Fruit fly (Drosophila melanogaster) whole organism, embryonic: Measurements from ENCODE around the gene CG13096.
A peak's percentile ranks its signal among the peaks of the same experiment; 100 is the strongest.

Experiments used
- Adf1 ChIP-seq: fragments of 200-800 bp; sonication (Bioruptor generic); IDR thresholded peaks from 2 replicates; pipeline ENCODE4 v1.3.6; 2022; ENCODE audit warnings: missing biosample characterization, missing genetic modification characterization
- B-H2 ChIP-seq: fragments of 200-800 bp; sonication (Bioruptor generic); optimal IDR thresholded peaks from 2 replicates; lab custom pipeline; 2018; ENCODE audit warnings: missing biosample characterization, mild to moderate bottlenecking, missing genetic modification characterization
- Bteb2 ChIP-seq: fragments of 200-800 bp; sonication (Bioruptor generic); optimal IDR thresholded peaks from 2 replicates; lab custom pipeline; 2016; ENCODE audit warnings: missing biosample characterization, missing genetic modification characterization
- C15 ChIP-seq: fragments of 200-800 bp; sonication (Bioruptor generic); IDR thresholded peaks from 3 replicates; pipeline ENCODE4 v1.3.6; 2022; ENCODE audit warnings: missing biosample characterization, missing genetic modification characterization
- CG10959 ChIP-seq: fragments of 200-800 bp; sonication (Bioruptor generic); IDR thresholded peaks from 2 replicates; pipeline ENCODE4 v1.3.6; 2022; ENCODE audit warnings: missing biosample characterization, missing genetic modification characterization
- CG11695 ChIP-seq: fragments of 200-800 bp; sonication (Bioruptor generic); IDR thresholded peaks from 3 replicates; pipeline ENCODE4 v1.3.6; 2022; ENCODE audit warnings: missing biosample characterization, missing genetic modification characterization
- CG15601 ChIP-seq: fragments of 200-800 bp; sonication (Bioruptor generic); optimal IDR thresholded peaks from 3 replicates; lab custom pipeline; 2019; ENCODE audit warnings: missing biosample characterization, mild to moderate bottlenecking, missing genetic modification characterization, moderate library complexity
- CG17186 ChIP-seq: fragments of 200-800 bp; sonication (Bioruptor generic); optimal IDR thresholded peaks from 3 replicates; lab custom pipeline; 2017; ENCODE audit warnings: missing biosample characterization, missing genetic modification reagents, missing genetic modification characterization
- CG18599 ChIP-seq: fragments of 200-800 bp; sonication (Bioruptor generic); optimal IDR thresholded peaks from 3 replicates; lab custom pipeline; 2017; ENCODE audit warnings: missing biosample characterization, missing genetic modification characterization, mild to moderate bottlenecking, moderate library complexity, missing genetic modification reagents
- CG2116 ChIP-seq: fragments of 200-800 bp; sonication (Bioruptor generic); optimal IDR thresholded peaks from 3 replicates; lab custom pipeline; 2018; ENCODE audit warnings: missing biosample characterization, mild to moderate bottlenecking, missing genetic modification characterization
- CG30020 ChIP-seq: fragments of 200-800 bp; optimal IDR thresholded peaks from 2 replicates; lab custom pipeline; 2019; ENCODE audit warnings: missing biosample characterization, mild to moderate bottlenecking, missing genetic modification characterization, moderate library complexity
- CG31224 ChIP-seq: fragments of 200-800 bp; sonication (Bioruptor generic); IDR thresholded peaks from 2 replicates; pipeline ENCODE4 v1.3.6; 2022; ENCODE audit warnings: missing biosample characterization, missing genetic modification characterization
- CG31365 ChIP-seq: fragments of 200-800 bp; sonication (Bioruptor generic); optimal IDR thresholded peaks from 2 replicates; lab custom pipeline; 2018; ENCODE audit warnings: missing biosample characterization, mild to moderate bottlenecking, missing genetic modification characterization
- CG31388 ChIP-seq: fragments of 200-800 bp; sonication (Bioruptor generic); optimal IDR thresholded peaks from 2 replicates; lab custom pipeline; 2016; ENCODE audit warnings: missing biosample characterization, missing genetic modification characterization
- CG32772 ChIP-seq: fragments of 200-800 bp; sonication (Bioruptor generic); IDR thresholded peaks from 2 replicates; pipeline ENCODE4 v1.3.6; 2022; ENCODE audit warnings: missing biosample characterization, missing genetic modification characterization
- CG43689 ChIP-seq: fragments of 200-800 bp; sonication (Bioruptor generic); IDR thresholded peaks from 2 replicates; pipeline ENCODE4 v1.3.6; 2022; ENCODE audit warnings: missing biosample characterization, missing genetic modification characterization
- CG7745 ChIP-seq: fragments of 200-800 bp; sonication (Bioruptor generic); optimal IDR thresholded peaks from 2 replicates; lab custom pipeline; 2018; ENCODE audit warnings: missing biosample characterization, mild to moderate bottlenecking, missing genetic modification characterization, moderate library complexity
- CG8089 ChIP-seq: fragments of 200-800 bp; sonication (Bioruptor generic); optimal IDR thresholded peaks from 3 replicates; lab custom pipeline; 2016; ENCODE audit warnings: missing biosample characterization, missing genetic modification characterization
- CkIIα-i1 ChIP-seq: fragments of 200-800 bp; sonication (Bioruptor generic); IDR thresholded peaks from 2 replicates; pipeline ENCODE4 v1.3.6; 2022; ENCODE audit warnings: missing biosample characterization, missing genetic modification characterization
- CrebB ChIP-seq: fragments of 200-800 bp; sonication (Bioruptor generic); optimal IDR thresholded peaks from 3 replicates; lab custom pipeline; 2018; ENCODE audit warnings: missing biosample characterization, mild to moderate bottlenecking, missing genetic modification characterization
- Dfd ChIP-seq, 2 experiments: fragments of >200 bp; optimal IDR thresholded peaks; 2 replicates each; lab custom pipeline; 2017; ENCODE audit warnings: missing biosample characterization in 2 of 2, missing genetic modification characterization in 2 of 2
- Doc2 ChIP-seq: fragments of 200-800 bp; sonication (Bioruptor generic); IDR thresholded peaks from 2 replicates; pipeline ENCODE4 v1.3.6; 2022; ENCODE audit warnings: missing biosample characterization, missing genetic modification characterization
- Eip74EF ChIP-seq, 2 experiments: fragments of 200-800 bp in 1 of 2; fragments of >200 bp in 1 of 2; sonication (Bioruptor generic) in 1 of 2; optimal IDR thresholded peaks; 2 replicates each; lab custom pipeline; 2017 to 2019; ENCODE audit warnings: missing biosample characterization in 2 of 2, missing genetic modification characterization in 2 of 2, mild to moderate bottlenecking in 1 of 2, moderate library complexity in 1 of 2
- Fer3 ChIP-seq: fragments of 200-800 bp; sonication (Bioruptor generic); optimal IDR thresholded peaks from 2 replicates; lab custom pipeline; 2018; ENCODE audit warnings: missing biosample characterization, mild to moderate bottlenecking, missing genetic modification characterization, moderate library complexity
- Gug ChIP-seq: fragments of 200-800 bp; sonication (Bioruptor generic); IDR thresholded peaks from 4 replicates; pipeline ENCODE4 v1.3.6; 2022; ENCODE audit warnings: missing biosample characterization, missing genetic modification characterization
- HHEX ChIP-seq: fragments of 200-800 bp; sonication (Bioruptor generic); optimal IDR thresholded peaks from 3 replicates; lab custom pipeline; 2017; ENCODE audit warnings: missing biosample characterization, mild to moderate bottlenecking, missing genetic modification characterization, missing genetic modification reagents
- Lim3 ChIP-seq: fragments of 200-800 bp; sonication (Bioruptor generic); IDR thresholded peaks from 2 replicates; pipeline ENCODE4 v1.3.6; 2022; ENCODE audit warnings: missing biosample characterization, missing genetic modification characterization
- amos ChIP-seq: fragments of 200-800 bp; sonication (Bioruptor generic); IDR thresholded peaks from 2 replicates; pipeline ENCODE4 v1.3.6; 2022; ENCODE audit warnings: missing biosample characterization, missing genetic modification characterization; ENCODE audit not compliant: partially characterized antibody
- bab2 ChIP-seq: fragments of 200-800 bp; sonication (Bioruptor generic); optimal IDR thresholded peaks from 2 replicates; lab custom pipeline; 2016; ENCODE audit warnings: missing biosample characterization, missing genetic modification characterization
- bsh ChIP-seq, 2 experiments: fragments of 200-800 bp; sonication (Bioruptor generic); optimal IDR thresholded peaks; 2 replicates each; lab custom pipeline; 2017 to 2018; ENCODE audit warnings: mild to moderate bottlenecking in 2 of 2, missing biosample characterization in 2 of 2, missing genetic modification characterization in 2 of 2, moderate library complexity in 1 of 2
- chif ChIP-seq, 2 experiments: fragments of 200-800 bp; sonication (Bioruptor generic); optimal IDR thresholded peaks; 3 replicates each; lab custom pipeline; 2016; ENCODE audit warnings: missing biosample characterization in 2 of 2, missing genetic modification characterization in 2 of 2
- dan ChIP-seq: fragments of 200-800 bp; sonication (Bioruptor generic); IDR thresholded peaks from 2 replicates; pipeline ENCODE4 v1.3.6; 2022; ENCODE audit warnings: missing biosample characterization, missing genetic modification characterization
- emc ChIP-seq: fragments of 200-800 bp; sonication (Bioruptor generic); optimal IDR thresholded peaks from 2 replicates; lab custom pipeline; 2016; ENCODE audit warnings: missing biosample characterization, missing genetic modification characterization
- fd102C ChIP-seq: fragments of 200-800 bp; sonication (Bioruptor generic); optimal IDR thresholded peaks from 2 replicates; lab custom pipeline; 2018; ENCODE audit warnings: missing biosample characterization, mild to moderate bottlenecking, missing genetic modification characterization, moderate library complexity
- fd3F ChIP-seq: fragments of 200-800 bp; sonication (Bioruptor generic); optimal IDR thresholded peaks from 2 replicates; lab custom pipeline; 2018; ENCODE audit warnings: missing biosample characterization, mild to moderate bottlenecking, missing genetic modification characterization, moderate library complexity
- gsb ChIP-seq: fragments of 200-800 bp; sonication (Bioruptor generic); IDR thresholded peaks from 2 replicates; pipeline ENCODE4 v1.3.6; 2022; ENCODE audit warnings: missing biosample characterization, missing genetic modification characterization
- insv ChIP-seq, 2 experiments: fragments of 200-800 bp; sonication (Bioruptor generic); optimal IDR thresholded peaks; 3 replicates each; lab custom pipeline; 2016 to 2018; ENCODE audit warnings: missing biosample characterization in 2 of 2, missing genetic modification characterization in 2 of 2
- kay ChIP-seq: fragments of 200-800 bp; sonication (Bioruptor generic); optimal IDR thresholded peaks from 2 replicates; lab custom pipeline; 2016; ENCODE audit warnings: missing biosample characterization, missing genetic modification characterization
- mirr ChIP-seq: fragments of 200-800 bp; sonication (Bioruptor generic); optimal IDR thresholded peaks from 3 replicates; lab custom pipeline; 2018; ENCODE audit warnings: missing biosample characterization, mild to moderate bottlenecking, missing genetic modification characterization
- odd ChIP-seq: fragments of 200-800 bp; sonication (Bioruptor generic); optimal IDR thresholded peaks from 2 replicates; lab custom pipeline; 2017; ENCODE audit warnings: missing biosample characterization, mild to moderate bottlenecking, missing genetic modification characterization
- pfk ChIP-seq: fragments of 200-800 bp; sonication (Bioruptor generic); optimal IDR thresholded peaks from 2 replicates; lab custom pipeline; 2018; ENCODE audit warnings: missing biosample characterization, mild to moderate bottlenecking, missing genetic modification characterization, moderate library complexity
- run ChIP-seq: fragments of 200-800 bp; sonication (Bioruptor generic); optimal IDR thresholded peaks from 3 replicates; lab custom pipeline; 2018; ENCODE audit warnings: missing biosample characterization, mild to moderate bottlenecking, missing genetic modification characterization
- sisA ChIP-seq: fragments of 200-800 bp; sonication (Bioruptor generic); IDR thresholded peaks from 2 replicates; pipeline ENCODE4 v1.3.6; 2022; ENCODE audit warnings: missing biosample characterization, missing genetic modification characterization
- slou ChIP-seq: fragments of 200-800 bp; sonication (Bioruptor generic); optimal IDR thresholded peaks from 3 replicates; lab custom pipeline; 2016; ENCODE audit warnings: missing biosample characterization, missing genetic modification characterization
- slp2 ChIP-seq: fragments of 200-800 bp; sonication (Bioruptor generic); optimal IDR thresholded peaks from 2 replicates; lab custom pipeline; 2016; ENCODE audit warnings: missing biosample characterization, missing genetic modification characterization
- stwl ChIP-seq: fragments of 200-800 bp; sonication (Bioruptor generic); optimal IDR thresholded peaks from 3 replicates; lab custom pipeline; 2018; ENCODE audit warnings: missing biosample characterization, mild to moderate bottlenecking, missing genetic modification characterization, moderate library complexity
- tll ChIP-seq, 2 experiments: fragments of 200-800 bp in 1 of 2; fragments of >200 bp in 1 of 2; sonication (Bioruptor generic) in 1 of 2; optimal IDR thresholded peaks; 2 replicates each; lab custom pipeline; 2017 to 2019; ENCODE audit warnings: missing biosample characterization in 2 of 2, missing genetic modification characterization in 2 of 2, mild to moderate bottlenecking in 1 of 2, moderate library complexity in 1 of 2
- yki ChIP-seq: fragments of >200 bp; optimal IDR thresholded peaks from 3 replicates; lab custom pipeline; 2018
- z ChIP-seq: fragments of 200-800 bp; sonication (Bioruptor generic); IDR thresholded peaks from 3 replicates; pipeline ENCODE4 v1.3.6; 2022; ENCODE audit warnings: missing biosample characterization, missing genetic modification characterization

Gene CG13096

DNA sequence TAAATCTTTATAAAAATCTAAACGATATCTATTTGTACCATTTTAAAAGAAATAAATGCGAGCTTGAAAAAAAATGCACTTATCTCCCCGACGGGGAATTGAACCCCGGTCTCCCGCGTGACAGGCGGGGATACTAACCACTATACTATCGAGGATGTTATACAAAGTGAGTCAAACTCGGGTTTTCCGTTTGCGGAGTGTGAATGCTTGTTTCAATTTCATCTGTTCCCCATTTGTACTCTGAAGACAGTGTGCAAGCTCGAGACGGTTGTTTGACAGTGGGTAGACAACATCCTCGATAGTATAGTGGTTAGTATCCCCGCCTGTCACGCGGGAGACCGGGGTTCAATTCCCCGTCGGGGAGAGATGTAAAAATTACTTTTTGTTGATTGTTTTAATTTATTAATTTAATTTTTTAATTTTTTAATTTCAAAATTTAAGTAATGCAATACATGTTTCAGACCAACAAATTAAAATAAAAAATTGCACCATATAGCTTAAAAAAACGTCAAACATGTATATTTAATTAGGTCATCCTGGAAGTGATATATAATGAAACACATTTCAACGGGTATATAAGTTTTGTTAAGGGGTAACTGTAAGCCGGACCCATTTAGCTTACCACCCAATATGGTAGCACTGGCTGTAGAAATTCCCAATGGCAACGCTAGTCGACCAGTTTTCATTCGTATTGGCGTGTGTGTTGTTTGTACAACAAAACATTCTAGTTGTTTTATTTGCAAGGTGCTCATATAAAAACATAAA lies 30.0 kb upstream of the CG13096 start, which contains the start of gene Sema1a (continued):
- peak; percentile 6 for TF ChIP-seq mirr (GFP tag; lab: Kevin White, UChicago)
- peak in 1 of 2 experiments; percentile 68 for TF ChIP-seq Eip74EF (GFP tag; optimal IDR thresholded peaks at IDR 0.05; lab: Kevin White, UChicago)
- no peak for TF ChIP-seq Doc2 (GFP tag; lab: Robert Waterston, UW)
- TF ChIP-seq insv (GFP tag; optimal IDR thresholded peaks at IDR 0.05; lab: Kevin White, UChicago), result peak in 1 of 2 experiments; percentile 71
- TF ChIP-seq slou, result no peak
- peak; percentile 15 for TF ChIP-seq bab2 (GFP tag; lab: Kevin White, UChicago)
- TF ChIP-seq yki (lab: Kevin White, UChicago), result no peak
- no peak for TF ChIP-seq sisA (GFP tag; lab: Robert Waterston, UW)
- TF ChIP-seq chif (GFP tag; optimal IDR thresholded peaks at IDR 0.05; lab: Kevin White, UChicago), result peak; percentile 7 to 74
- no peak for TF ChIP-seq CG10959
- no peak; the same call in none of the 2 replicates for TF ChIP-seq CG31224 (GFP tag; lab: Robert Waterston, UW)
- peak; percentile 4 for TF ChIP-seq emc
- 0 out of 3 replicates have a peak, but pooled peaks have one; percentile 4 for TF ChIP-seq C15 (GFP tag; lab: Robert Waterston, UW)
- no peak for TF ChIP-seq CG17186 (GFP tag; lab: Kevin White, UChicago)
- TF ChIP-seq z, result no peak
- peak; percentile 62 for TF ChIP-seq odd
- no peak for TF ChIP-seq gsb
- TF ChIP-seq CkIIα-i1 (GFP tag; lab: Robert Waterston, UW), result no peak
- TF ChIP-seq CrebB (tag; lab: Kevin White, UChicago), result peak; percentile 30
- no peak for TF ChIP-seq kay (GFP tag; lab: Kevin White, UChicago)
- peak in 1 of 2 experiments; percentile 45 for TF ChIP-seq bsh (GFP tag; optimal IDR thresholded peaks at IDR 0.05; lab: Kevin White, UChicago)
- peak; percentile 31 for TF ChIP-seq CG30020 (tag; lab: Kevin White, UChicago)
- no peak for TF ChIP-seq slp2
- no peak for TF ChIP-seq Lim3
- peak; percentile 95 for TF ChIP-seq pfk
- peak; percentile 21 for TF ChIP-seq stwl
- TF ChIP-seq Dfd (GFP tag; optimal IDR thresholded peaks at IDR 0.05; lab: Kevin White, UChicago), result no peak
- TF ChIP-seq fd102C (GFP tag; lab: Kevin White, UChicago), result no peak
- peak; percentile 9 for TF ChIP-seq CG7745 (tag; lab: Kevin White, UChicago)
- TF ChIP-seq run (tag; lab: Kevin White, UChicago), result peak; percentile 48
- TF ChIP-seq CG18599 (GFP tag; lab: Kevin White, UChicago), result peak; percentile 51
- peak; percentile 11 for TF ChIP-seq CG31388 (GFP tag; lab: Kevin White, UChicago)
- TF ChIP-seq dan, result no peak
- peak; percentile 53 for TF ChIP-seq Fer3 (tag; lab: Kevin White, UChicago)
- peak; percentile 50; the same call in 1 of the 2 replicates for TF ChIP-seq Adf1 (GFP tag; lab: Robert Waterston, UW)
- TF ChIP-seq HHEX, result peak; percentile 26
- peak; percentile 33 for TF ChIP-seq CG2116
- peak; percentile 83 for TF ChIP-seq fd3F (GFP tag; lab: Kevin White, UChicago)
- no peak for TF ChIP-seq B-H2 (GFP tag; lab: Kevin White, UChicago)
- TF ChIP-seq CG31365, result no peak
- TF ChIP-seq CG11695 (GFP tag; lab: Robert Waterston, UW), result peak; percentile 58
- TF ChIP-seq tll (GFP tag; optimal IDR thresholded peaks at IDR 0.05; lab: Kevin White, UChicago), result no peak
- TF ChIP-seq CG32772 (GFP tag; lab: Robert Waterston, UW), result no peak; the same call in 1 of the 2 replicates
- peak; percentile 83; the same call in 1 of the 2 replicates for TF ChIP-seq amos (GFP tag; lab: Robert Waterston, UW)
- no peak for TF ChIP-seq CG8089 (GFP tag; lab: Kevin White, UChicago)
- TF ChIP-seq CG15601 (tag; lab: Kevin White, UChicago), result peak; percentile 34
- TF ChIP-seq Gug, result peak; percentile 72
- TF ChIP-seq CG43689 (GFP tag; lab: Robert Waterston, UW), result no peak
- peak; percentile 62 for TF ChIP-seq Bteb2 (GFP tag; lab: Kevin White, UChicago)
